Worm (Caenorhabditis elegans): Measurements from ENCODE around the gene gly-7.

DNA sequence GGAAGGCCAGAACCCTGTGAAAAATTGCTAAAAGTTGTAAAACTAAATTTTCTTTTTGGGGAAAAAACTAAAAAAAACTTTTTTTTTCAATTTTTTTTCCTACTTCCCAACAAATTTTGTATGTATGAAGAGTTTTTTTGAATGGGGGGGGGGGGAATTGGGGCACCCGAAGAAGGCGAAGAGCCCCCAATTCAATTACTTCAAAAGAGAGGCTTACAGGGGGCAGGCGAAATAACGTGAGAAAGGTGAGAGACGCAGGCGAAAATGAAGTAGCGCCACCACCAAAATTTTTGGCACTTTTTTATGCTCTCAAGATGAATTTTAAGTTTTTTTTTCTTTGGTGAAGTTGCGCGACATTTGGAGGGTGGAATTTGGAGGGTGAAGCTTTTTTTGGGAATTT, 41.8 kb upstream of the gly-7 start:
- no peak for TF ChIP-seq mef-2 (tag; optimal IDR thresholded peaks at IDR 0.05)
- TF ChIP-seq unc-30 (tag; optimal IDR thresholded peaks at IDR 0.05): no peak
- no peak for TF ChIP-seq jun-1 (tag; optimal IDR thresholded peaks at IDR 0.05)

Data from whole organism, L1 larva.